Worm (Caenorhabditis elegans) whole organism, mixed stage, embryonic: ENCODE data around the gene cank-26.
A peak's percentile ranks its signal among the peaks of the same experiment; 100 is the strongest.

Experiments
- M03D4.4 ChIP-seq: sonication (generic microtip); optimal IDR thresholded peaks from 2 replicates; lab custom pipeline; 2017; ENCODE audit warnings: mild to moderate bottlenecking, missing genetic modification characterization, missing compliant biosample characterization
- bed-3 ChIP-seq: fragments of 200-800 bp; sonication (Bioruptor generic); optimal IDR thresholded peaks from 3 replicates; lab custom pipeline; 2018; ENCODE audit warnings: mild to moderate bottlenecking, missing genetic modification characterization, moderate library complexity, missing compliant biosample characterization
- blmp-1 ChIP-seq: fragments of 150-350 bp; optimal IDR thresholded peaks from 2 replicates; lab custom pipeline; 2014; ENCODE audit warnings: missing biosample characterization, missing genetic modification characterization
- ceh-43 ChIP-seq: fragments of 200-800 bp; sonication (Bioruptor generic); optimal IDR thresholded peaks from 2 replicates; lab custom pipeline; 2018; ENCODE audit warnings: mild to moderate bottlenecking, missing genetic modification characterization, moderate library complexity, missing compliant biosample characterization
- ceh-83 ChIP-seq: fragments of 200-800 bp; sonication (Bioruptor generic); optimal IDR thresholded peaks from 2 replicates; lab custom pipeline; 2018; ENCODE audit warnings: mild to moderate bottlenecking, missing genetic modification characterization, missing compliant biosample characterization
- cnd-1 ChIP-seq: fragments of 200-800 bp; sonication (Bioruptor generic); optimal IDR thresholded peaks from 2 replicates; lab custom pipeline; 2018; ENCODE audit warnings: mild to moderate bottlenecking, missing genetic modification characterization, missing compliant biosample characterization
- drap-1 ChIP-seq: fragments of 200-800 bp; sonication (Bioruptor generic); optimal IDR thresholded peaks from 3 replicates; lab custom pipeline; 2018; ENCODE audit warnings: mild to moderate bottlenecking, missing genetic modification characterization, missing compliant biosample characterization
- elt-1 ChIP-seq: sonication (generic microtip); optimal IDR thresholded peaks from 2 replicates; lab custom pipeline; 2017; ENCODE audit warnings: missing genetic modification characterization, mild to moderate bottlenecking, missing compliant biosample characterization, antibody characterized with exemption, moderate library complexity, borderline replicate concordance; ENCODE audit not compliant: insufficient read depth
- elt-3 ChIP-seq: fragments of 150-350 bp; optimal IDR thresholded peaks from 2 replicates; lab custom pipeline; 2014; ENCODE audit warnings: missing biosample characterization, missing genetic modification characterization
- flh-1 ChIP-seq: fragments of 200-800 bp; sonication (Bioruptor generic); optimal IDR thresholded peaks from 2 replicates; lab custom pipeline; 2018; ENCODE audit warnings: mild to moderate bottlenecking, missing genetic modification characterization, moderate library complexity, missing compliant biosample characterization
- ham-2 ChIP-seq: fragments of 200-800 bp; sonication (Bioruptor generic); optimal IDR thresholded peaks from 2 replicates; lab custom pipeline; 2018; ENCODE audit warnings: mild to moderate bottlenecking, missing genetic modification characterization, missing compliant biosample characterization
- hlh-1 ChIP-seq: fragments of 150-350 bp; optimal IDR thresholded peaks from 2 replicates; lab custom pipeline; 2014; ENCODE audit warnings: missing biosample characterization, missing genetic modification reagents, missing genetic modification characterization
- lin-13 ChIP-seq: fragments of 150-350 bp; optimal IDR thresholded peaks from 2 replicates; lab custom pipeline; 2014; ENCODE audit warnings: missing biosample characterization, missing genetic modification characterization
- lin-32 ChIP-seq: fragments of 200-800 bp; sonication (Bioruptor generic); optimal IDR thresholded peaks from 2 replicates; lab custom pipeline; 2018; ENCODE audit warnings: mild to moderate bottlenecking, missing genetic modification characterization, missing compliant biosample characterization
- mab-5 ChIP-seq: fragments of 150-350 bp; optimal IDR thresholded peaks from 2 replicates; lab custom pipeline; 2014; ENCODE audit warnings: missing biosample characterization, missing genetic modification characterization
- mep-1 ChIP-seq: fragments of 150-350 bp; optimal IDR thresholded peaks from 2 replicates; lab custom pipeline; 2017; ENCODE audit warnings: missing biosample characterization, missing genetic modification reagents, missing genetic modification characterization, inconsistent platforms
- mls-2 ChIP-seq: sonication (generic microtip); optimal IDR thresholded peaks from 2 replicates; lab custom pipeline; 2016; ENCODE audit warnings: mild to moderate bottlenecking, missing genetic modification characterization, moderate library complexity, missing compliant biosample characterization
- nhr-12 ChIP-seq: fragments of 150-350 bp; optimal IDR thresholded peaks from 2 replicates; lab custom pipeline; 2014; ENCODE audit warnings: missing biosample characterization, missing genetic modification characterization
- nhr-2 ChIP-seq: fragments of 150-350 bp; optimal IDR thresholded peaks from 2 replicates; lab custom pipeline; 2014; ENCODE audit warnings: missing biosample characterization, missing genetic modification characterization
- nhr-237 ChIP-seq: fragments of 150-350 bp; optimal IDR thresholded peaks from 2 replicates; lab custom pipeline; 2014; ENCODE audit warnings: missing biosample characterization, missing genetic modification characterization
- nhr-28 ChIP-seq: fragments of 150-350 bp; optimal IDR thresholded peaks from 2 replicates; lab custom pipeline; 2014; ENCODE audit warnings: missing biosample characterization, missing genetic modification characterization
- nhr-76 ChIP-seq: sonication (generic microtip); optimal IDR thresholded peaks from 2 replicates; lab custom pipeline; 2017; ENCODE audit warnings: missing biosample characterization, missing genetic modification characterization
- pha-4 ChIP-seq: fragments of 150-350 bp; optimal IDR thresholded peaks from 2 replicates; lab custom pipeline; 2018; ENCODE audit warnings: missing biosample characterization, missing genetic modification reagents, missing genetic modification characterization
- sem-2 ChIP-seq: fragments of 200-800 bp; sonication (Bioruptor generic); optimal IDR thresholded peaks from 2 replicates; lab custom pipeline; 2018; ENCODE audit warnings: mild to moderate bottlenecking, missing genetic modification characterization, missing compliant biosample characterization
- snpc-4 ChIP-seq: fragments of 150-350 bp; optimal IDR thresholded peaks from 2 replicates; lab custom pipeline; 2014; ENCODE audit warnings: missing biosample characterization, missing genetic modification characterization
- sptf-1 ChIP-seq: sonication (generic microtip); optimal IDR thresholded peaks from 2 replicates; lab custom pipeline; 2017; ENCODE audit warnings: mild to moderate bottlenecking, missing genetic modification characterization, moderate library complexity, missing compliant biosample characterization
- tbx-8 ChIP-seq: fragments of 200-800 bp; sonication (Bioruptor generic); optimal IDR thresholded peaks from 2 replicates; lab custom pipeline; 2018; ENCODE audit warnings: mild to moderate bottlenecking, missing genetic modification characterization, moderate library complexity, missing compliant biosample characterization
- unc-120 ChIP-seq: sonication (generic microtip); optimal IDR thresholded peaks from 2 replicates; lab custom pipeline; 2017; ENCODE audit warnings: missing genetic modification characterization, missing compliant biosample characterization; ENCODE audit not compliant: poor library complexity, severe bottlenecking
- unc-39 ChIP-seq: fragments of 150-350 bp; optimal IDR thresholded peaks from 2 replicates; lab custom pipeline; 2014; ENCODE audit warnings: missing biosample characterization, missing genetic modification characterization
- unc-62 ChIP-seq: fragments of 150-350 bp; optimal IDR thresholded peaks from 2 replicates; lab custom pipeline; 2014; ENCODE audit warnings: missing biosample characterization, missing genetic modification reagents, missing genetic modification characterization

Gene cank-26

DNA sequence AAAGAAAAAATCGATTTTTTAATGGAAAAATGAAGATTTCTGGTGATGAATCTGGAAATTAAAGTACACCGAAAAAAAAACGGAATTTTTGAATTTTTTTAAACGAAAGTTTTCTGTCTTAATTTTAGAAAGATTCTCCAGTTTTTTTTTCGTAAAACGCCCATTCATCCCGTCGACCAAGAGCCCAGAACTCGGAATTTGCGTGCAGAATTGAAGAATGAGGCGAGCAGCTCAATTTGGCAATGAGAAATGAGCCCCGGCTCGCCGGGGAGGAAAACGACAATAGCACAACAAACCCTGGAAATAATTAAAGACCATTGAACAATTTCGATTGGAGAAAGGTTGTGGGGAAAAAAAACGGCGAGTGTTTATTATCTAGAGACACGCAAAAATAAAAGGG, 43.0 kb downstream of the cank-26 start:
- no peak for TF ChIP-seq flh-1 (GFP tag; lab: Kevin White, UChicago)
- TF ChIP-seq tbx-8 (GFP tag; lab: Kevin White, UChicago), result no peak
- no peak for TF ChIP-seq lin-13 (tag; lab: Kevin White, UChicago)

- TF ChIP-seq mab-5 (tag; lab: Kevin White, UChicago) (no peak), unc-62 (no peak), lin-13 (tag; lab: Kevin White, UChicago) (no peak), elt-3 (no peak), mls-2 (tag; lab: Kevin White, UChicago) (no peak), blmp-1 (no peak), lin-32 (GFP tag; lab: Kevin White, UChicago) (no peak), drap-1 (GFP tag; lab: Kevin White, UChicago) (no peak), cnd-1 (no peak), nhr-12 (tag; lab: Kevin White, UChicago) (no peak), elt-1 (no peak)
These were observed 43.6 kb downstream of the cank-26 start for ce11 chrII:3931230-3931629.

DNA sequence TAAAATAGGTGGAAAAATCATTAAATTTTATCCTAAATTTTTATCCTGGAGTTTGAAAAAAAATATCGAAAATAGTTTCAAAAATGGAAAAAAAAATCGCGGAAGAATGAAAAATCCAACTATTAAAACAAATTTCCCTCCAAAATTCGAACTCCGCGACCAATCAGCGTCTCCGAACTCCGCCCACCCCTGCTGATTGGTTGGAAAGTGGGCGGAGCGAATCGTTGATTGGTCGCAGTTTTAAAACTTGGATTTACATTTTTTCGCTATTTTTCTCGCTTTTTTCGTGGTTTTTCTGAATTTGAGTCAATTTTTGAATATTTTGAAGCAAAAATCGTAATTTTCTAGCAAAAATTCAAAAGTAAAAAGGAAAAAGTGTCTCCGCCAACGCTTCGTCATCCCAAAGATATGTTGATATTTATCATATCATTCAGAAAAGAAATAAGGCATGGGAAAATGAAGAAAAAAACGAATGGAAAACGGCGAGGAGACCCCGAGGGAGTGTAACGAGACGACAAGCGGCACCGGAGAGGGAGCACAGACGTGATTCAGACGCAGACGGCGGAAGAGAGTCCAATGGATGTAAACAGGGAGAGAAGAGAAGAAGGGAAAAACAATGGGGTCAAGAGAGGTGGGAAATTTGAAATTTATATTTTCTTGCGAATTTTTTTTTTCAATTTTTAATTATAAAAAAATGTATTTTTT, 44.2 kb downstream of the cank-26 start:
- no peak for TF ChIP-seq unc-120 (tag; lab: Kevin White, UChicago)
- TF ChIP-seq bed-3, result no peak
- peak; percentile 36 for TF ChIP-seq unc-62
- TF ChIP-seq pha-4 (tag; lab: Kevin White, UChicago), result peak; percentile 70
- TF ChIP-seq blmp-1, result no peak
- no peak for TF ChIP-seq drap-1 (GFP tag; lab: Kevin White, UChicago)
- TF ChIP-seq lin-32 (GFP tag; lab: Kevin White, UChicago), result no peak
- TF ChIP-seq sptf-1 (tag; lab: Kevin White, UChicago), result no peak
- peak; percentile 38 for TF ChIP-seq lin-13 (tag; lab: Kevin White, UChicago)
- TF ChIP-seq nhr-2 (tag; lab: Kevin White, UChicago), result no peak
- TF ChIP-seq mep-1 (tag; lab: Kevin White, UChicago), result peak; percentile 2
- no peak for TF ChIP-seq elt-3
- TF ChIP-seq sem-2 (GFP tag; lab: Kevin White, UChicago), result no peak
- TF ChIP-seq hlh-1, result peak; percentile 58
- TF ChIP-seq ham-2 (GFP tag; lab: Kevin White, UChicago), result no peak

DNA sequence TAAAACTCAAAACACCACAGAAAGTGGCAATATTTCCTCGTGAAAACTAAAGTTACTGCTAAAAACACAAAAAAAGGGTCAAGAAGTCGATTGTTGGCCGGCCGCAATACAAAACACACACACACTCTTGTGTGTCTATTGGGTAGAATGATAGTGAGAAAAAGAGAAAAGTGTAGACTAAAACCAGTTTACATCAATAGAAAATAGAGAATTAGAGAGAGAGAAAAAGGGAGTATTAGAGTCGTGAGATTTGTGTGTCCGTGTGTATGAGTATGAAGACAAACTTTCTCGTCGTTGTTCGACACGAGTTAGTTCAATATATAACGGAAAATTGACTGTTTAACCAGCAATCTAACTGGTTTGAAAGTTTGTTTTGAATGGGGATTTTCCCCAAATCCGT, 45.4 kb downstream of the cank-26 start:
- TF ChIP-seq flh-1 (GFP tag; lab: Kevin White, UChicago), result no peak
- no peak for TF ChIP-seq cnd-1
- no peak for TF ChIP-seq sptf-1 (tag; lab: Kevin White, UChicago)
- no peak for TF ChIP-seq unc-62
- TF ChIP-seq pha-4 (tag; lab: Kevin White, UChicago), result no peak
- no peak for TF ChIP-seq unc-39 (tag; lab: Kevin White, UChicago)
- no peak for TF ChIP-seq snpc-4 (tag; lab: Kevin White, UChicago)
- no peak for TF ChIP-seq nhr-76 (tag; lab: Kevin White, UChicago)
- TF ChIP-seq nhr-28 (tag; lab: Kevin White, UChicago), result no peak
- TF ChIP-seq elt-3, result no peak
- no peak for TF ChIP-seq drap-1 (GFP tag; lab: Kevin White, UChicago)

ce11 chrII:3927943-3928393, 46.9 kb downstream of the cank-26 start, which contains the start of gene plpp-1.1:
TSS of gene plpp-1.1 (minus strand) at chrII:3927993.
- TF ChIP-seq M03D4.4 (tag; lab: Kevin White, UChicago), result no peak
- no peak for TF ChIP-seq ceh-43 (GFP tag; lab: Kevin White, UChicago)
- no peak for TF ChIP-seq unc-62
- TF ChIP-seq nhr-2 (tag; lab: Kevin White, UChicago), result no peak
- no peak for TF ChIP-seq unc-120 (tag; lab: Kevin White, UChicago)
- no peak for TF ChIP-seq mab-5 (tag; lab: Kevin White, UChicago)
- TF ChIP-seq ceh-83, result no peak
- no peak for TF ChIP-seq sem-2 (GFP tag; lab: Kevin White, UChicago)
- no peak for TF ChIP-seq nhr-76 (tag; lab: Kevin White, UChicago)
- no peak for TF ChIP-seq drap-1 (GFP tag; lab: Kevin White, UChicago)
- TF ChIP-seq blmp-1, result no peak
- TF ChIP-seq elt-3, result no peak
- no peak for TF ChIP-seq mep-1 (tag; lab: Kevin White, UChicago)
- no peak for TF ChIP-seq lin-32 (GFP tag; lab: Kevin White, UChicago)
- no peak for TF ChIP-seq nhr-237 (tag; lab: Kevin White, UChicago)
- no peak for TF ChIP-seq nhr-28 (tag; lab: Kevin White, UChicago)
